Fruit fly (Drosophila melanogaster): ENCODE results near the gene hid.

hid gene

dm6 chr3L:18166977-18167528, 18.4 kb downstream of the hid start:
- TF ChIP-seq fru (optimal IDR thresholded peaks at IDR 0.05): no peak
- TF ChIP-seq CG7928 (GFP tag; optimal IDR thresholded peaks at IDR 0.05): peak; percentile 11
- no peak for TF ChIP-seq danr (GFP tag; IDR thresholded peaks at IDR 0.05)
- no peak for TF ChIP-seq Doc2 (GFP tag; IDR thresholded peaks at IDR 0.05)
- no peak for TF ChIP-seq slp2 (GFP tag; optimal IDR thresholded peaks at IDR 0.05)
- peak; percentile 33 for TF ChIP-seq pros (GFP tag; optimal IDR thresholded peaks at IDR 0.05)
- no peak for TF ChIP-seq disco-r (GFP tag; optimal IDR thresholded peaks at IDR 0.05)
- no peak for TF ChIP-seq Gsc (GFP tag; IDR thresholded peaks at IDR 0.05)
- TF ChIP-seq bbx (GFP tag; IDR thresholded peaks at IDR 0.05; ENCODE audit: partially characterized antibody): peak; percentile 38
- TF ChIP-seq CG13624 (GFP tag; optimal IDR thresholded peaks at IDR 0.05): no peak
- no peak for TF ChIP-seq CG1602 (GFP tag; optimal IDR thresholded peaks at IDR 0.05)
- no peak for TF ChIP-seq Doc3 (GFP tag; IDR thresholded peaks at IDR 0.05; ENCODE audit: partially characterized antibody)
- TF ChIP-seq CG3995 (GFP tag; optimal IDR thresholded peaks at IDR 0.05): no peak
- no peak for TF ChIP-seq tup (GFP tag; optimal IDR thresholded peaks at IDR 0.05)
- TF ChIP-seq pzg (GFP tag; optimal IDR thresholded peaks at IDR 0.05): no peak
- peak; percentile 61 for TF ChIP-seq amos (GFP tag; IDR thresholded peaks at IDR 0.05; ENCODE audit: partially characterized antibody)
- no peak for TF ChIP-seq CG16813 (GFP tag; IDR thresholded peaks at IDR 0.05; ENCODE audit: partially characterized antibody)
- TF ChIP-seq CG3726 (GFP tag; IDR thresholded peaks at IDR 0.05): no peak
- TF ChIP-seq slbo (GFP tag; IDR thresholded peaks at IDR 0.05): no peak
- peak; percentile 47 for TF ChIP-seq Bgb (GFP tag; IDR thresholded peaks at IDR 0.05; ENCODE audit: partially characterized antibody)
- no peak for TF ChIP-seq CG12942 (GFP tag; optimal IDR thresholded peaks at IDR 0.05)
- no peak for TF ChIP-seq pan (optimal IDR thresholded peaks at IDR 0.05)
- TF ChIP-seq pan (GFP tag; optimal IDR thresholded peaks at IDR 0.05 in 1 of 2, IDR thresholded peaks at IDR 0.05 in 1 of 2): no peak
- TF ChIP-seq CG2712 (tag; optimal IDR thresholded peaks at IDR 0.05): peak; percentile 7
- no peak for TF ChIP-seq Ada2b (GFP tag; IDR thresholded peaks at IDR 0.05)
- no peak for TF ChIP-seq fd96Cb (tag; optimal IDR thresholded peaks at IDR 0.05)
- no peak for TF ChIP-seq CG30403 (GFP tag; optimal IDR thresholded peaks at IDR 0.05)
- TF ChIP-seq trem (tag; optimal IDR thresholded peaks at IDR 0.05): peak; percentile 21
- no peak for TF ChIP-seq fd64A (GFP tag; optimal IDR thresholded peaks at IDR 0.05)
- no peak for TF ChIP-seq HmgZ (tag; optimal IDR thresholded peaks at IDR 0.05)
- TF ChIP-seq vnd (GFP tag; IDR thresholded peaks at IDR 0.05; ENCODE audit: partially characterized antibody): no peak
- peak; percentile 7 for TF ChIP-seq phol (tag; optimal IDR thresholded peaks at IDR 0.05)
- no peak for TF ChIP-seq crc (GFP tag; optimal IDR thresholded peaks at IDR 0.05)
- TF ChIP-seq Side (GFP tag; optimal IDR thresholded peaks at IDR 0.05): no peak
- TF ChIP-seq Trl (optimal IDR thresholded peaks at IDR 0.05): peak; percentile 19 to 35
- TF ChIP-seq Trl (GFP tag; optimal IDR thresholded peaks at IDR 0.05): no peak
- TF ChIP-seq Six4 (GFP tag; optimal IDR thresholded peaks at IDR 0.05): no peak
- 0 out of 2 replicates have a peak, but pooled peaks have one; percentile 19 for TF ChIP-seq CG6689 (GFP tag; IDR thresholded peaks at IDR 0.05)
- 0 out of 3 replicates have a peak, but pooled peaks have one; percentile 24 for TF ChIP-seq knrl (GFP tag; IDR thresholded peaks at IDR 0.05; ENCODE audit: partially characterized antibody)
- peak; percentile 96 for TF ChIP-seq CG2199 (GFP tag; IDR thresholded peaks at IDR 0.05)
- TF ChIP-seq en (GFP tag; optimal IDR thresholded peaks at IDR 0.05): no peak
- no peak for TF ChIP-seq CG9817 (tag; optimal IDR thresholded peaks at IDR 0.05)
- no peak for TF ChIP-seq CG10431 (GFP tag; optimal IDR thresholded peaks at IDR 0.05)
- no peak for TF ChIP-seq Hr51 (GFP tag; optimal IDR thresholded peaks at IDR 0.05)
- TF ChIP-seq cg (GFP tag; optimal IDR thresholded peaks at IDR 0.05): peak; percentile 13
- no peak for TF ChIP-seq NfI (GFP tag; optimal IDR thresholded peaks at IDR 0.05)
- no peak for TF ChIP-seq HmgD (GFP tag; optimal IDR thresholded peaks at IDR 0.05)
- no peak for TF ChIP-seq CG11093 (GFP tag; IDR thresholded peaks at IDR 0.05)
- no peak for TF ChIP-seq exex (tag; optimal IDR thresholded peaks at IDR 0.05)
- TF ChIP-seq Fer1 (GFP tag; optimal IDR thresholded peaks at IDR 0.05): no peak
- TF ChIP-seq odd (GFP tag; optimal IDR thresholded peaks at IDR 0.05): no peak

Measured in whole organism, embryonic.